Fruit fly (Drosophila melanogaster) whole organism, adult: ENCODE data around the gene eEF1gamma.

Experiments used
- CG11617 ChIP-seq: fragments of 200-800 bp; sonication (Bioruptor generic); optimal IDR thresholded peaks from 2 replicates; lab custom pipeline; 2017; ENCODE audit warnings: mild to moderate bottlenecking, missing biosample characterization, missing genetic modification reagents, missing genetic modification characterization
- CG12768 ChIP-seq: fragments of 200-800 bp; sonication (Bioruptor generic); optimal IDR thresholded peaks from 2 replicates; lab custom pipeline; 2017; ENCODE audit warnings: missing biosample characterization, missing genetic modification characterization, mild to moderate bottlenecking, moderate library complexity, missing genetic modification reagents
- CG14711 ChIP-seq: fragments of 200-800 bp; sonication (Bioruptor generic); optimal IDR thresholded peaks from 2 replicates; lab custom pipeline; 2018; ENCODE audit warnings: missing biosample characterization, mild to moderate bottlenecking, missing genetic modification characterization, moderate library complexity
- CG33017 ChIP-seq: fragments of 200-800 bp; sonication (Bioruptor generic); optimal IDR thresholded peaks from 2 replicates; lab custom pipeline; 2018; ENCODE audit warnings: missing biosample characterization, mild to moderate bottlenecking, missing genetic modification characterization, moderate library complexity
- CG7101 ChIP-seq: fragments of 200-800 bp; sonication (Bioruptor generic); optimal IDR thresholded peaks from 2 replicates; lab custom pipeline; 2018; ENCODE audit warnings: missing biosample characterization, mild to moderate bottlenecking, missing genetic modification characterization, moderate library complexity
- Mnt ChIP-seq: fragments of 200-800 bp; sonication (Bioruptor generic); optimal IDR thresholded peaks from 2 replicates; lab custom pipeline; 2016; ENCODE audit warnings: missing biosample characterization, mild to moderate bottlenecking, missing genetic modification characterization
- bab1 ChIP-seq: fragments of 200-800 bp; sonication (Bioruptor generic); optimal IDR thresholded peaks from 3 replicates; lab custom pipeline; 2019; ENCODE audit warnings: missing biosample characterization, mild to moderate bottlenecking, missing genetic modification characterization, moderate library complexity
- cic ChIP-seq: fragments of 200-800 bp; sonication (Bioruptor generic); optimal IDR thresholded peaks from 2 replicates; lab custom pipeline; 2017; ENCODE audit warnings: missing biosample characterization, mild to moderate bottlenecking, missing genetic modification characterization, moderate library complexity
- kay ChIP-seq: fragments of 200-800 bp; sonication (Bioruptor generic); peaks from one replicate; lab custom pipeline; 2016; ENCODE audit warnings: missing biosample characterization, missing genetic modification characterization, borderline replicate concordance
- pad ChIP-seq: fragments of 200-800 bp; sonication (Bioruptor generic); optimal IDR thresholded peaks from 3 replicates; lab custom pipeline; 2017; ENCODE audit warnings: missing biosample characterization, missing genetic modification characterization, mild to moderate bottlenecking, moderate library complexity, missing genetic modification reagents
- tj ChIP-seq: fragments of 200-800 bp; sonication (Bioruptor generic); optimal IDR thresholded peaks from 3 replicates; lab custom pipeline; 2017; ENCODE audit warnings: missing biosample characterization, mild to moderate bottlenecking, missing genetic modification characterization, moderate library complexity
- toe ChIP-seq: fragments of 200-800 bp; sonication (Bioruptor generic); optimal IDR thresholded peaks from 2 replicates; lab custom pipeline; 2016; ENCODE audit warnings: missing biosample characterization, missing genetic modification characterization

DNA sequence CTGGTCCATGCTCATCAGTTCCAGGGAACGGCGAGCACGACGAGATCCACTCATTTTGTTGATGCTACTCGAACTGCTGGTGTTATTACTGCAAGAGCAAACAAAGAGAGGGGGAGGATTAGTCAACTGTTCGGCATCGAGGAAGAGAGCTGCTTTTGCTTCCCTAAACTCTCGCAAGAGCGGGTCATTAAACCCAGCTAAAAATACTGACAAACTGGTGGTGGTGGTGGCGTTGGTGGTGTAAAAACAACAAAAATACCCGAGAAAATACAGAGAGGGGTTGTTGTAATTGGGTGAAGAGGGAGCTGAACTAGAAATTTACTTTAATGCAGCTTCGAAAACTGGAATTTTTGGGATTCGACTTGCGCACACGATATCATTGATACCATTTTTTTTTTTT, 33.9 kb downstream of the eEF1gamma start:
- TF ChIP-seq CG12768 (GFP tag; lab: Kevin White, UChicago) (no peak), cic (GFP tag; lab: Kevin White, UChicago) (no peak), bab1 (GFP tag; lab: Kevin White, UChicago) (no peak), toe (GFP tag; lab: Kevin White, UChicago) (no peak), CG14711 (tag; lab: Kevin White, UChicago) (no peak), Mnt (GFP tag; lab: Kevin White, UChicago) (no peak), kay (GFP tag; lab: Kevin White, UChicago) (no peak), pad (GFP tag; lab: Kevin White, UChicago) (no peak), tj (GFP tag; lab: Kevin White, UChicago) (no peak), CG11617 (GFP tag; lab: Kevin White, UChicago) (no peak), CG33017 (tag; lab: Kevin White, UChicago) (no peak), CG7101 (tag; lab: Kevin White, UChicago) (no peak)
